Worm (Caenorhabditis elegans) whole organism, L3 larva: Measurements from ENCODE around the gene Y38F2AR.12.

ENCODE experiments used
- aly-2 ChIP-seq: fragments of 150-350 bp; optimal IDR thresholded peaks from 2 replicates; lab custom pipeline; 2014; ENCODE audit warnings: missing biosample characterization, missing genetic modification characterization
- ama-1 ChIP-seq: fragments of 150-350 bp; optimal IDR thresholded peaks from 2 replicates; lab custom pipeline; 2018
- ceh-16 ChIP-seq: sonication (generic microtip); optimal IDR thresholded peaks from 2 replicates; lab custom pipeline; 2017; ENCODE audit warnings: missing biosample characterization, missing genetic modification characterization
- ceh-28 ChIP-seq: fragments of 150-350 bp; optimal IDR thresholded peaks from 2 replicates; lab custom pipeline; 2014; ENCODE audit warnings: missing biosample characterization, missing genetic modification reagents, missing genetic modification characterization
- ceh-82 ChIP-seq: fragments of 150-350 bp; optimal IDR thresholded peaks from 2 replicates; lab custom pipeline; 2014; ENCODE audit warnings: missing biosample characterization, missing genetic modification characterization
- ceh-9 ChIP-seq: sonication (generic microtip); optimal IDR thresholded peaks from 2 replicates; lab custom pipeline; 2018; ENCODE audit warnings: missing biosample characterization, missing genetic modification characterization
- daf-12 ChIP-seq: fragments of 150-350 bp; optimal IDR thresholded peaks from 2 replicates; lab custom pipeline; 2014; ENCODE audit warnings: missing biosample characterization, missing genetic modification reagents, missing genetic modification characterization
- egl-27 ChIP-seq: sonication (generic microtip); optimal IDR thresholded peaks from 4 replicates; lab custom pipeline; 2017; ENCODE audit warnings: missing biosample characterization, missing genetic modification reagents, missing genetic modification characterization
- elt-1 ChIP-seq: fragments of 150-350 bp; optimal IDR thresholded peaks from 2 replicates; lab custom pipeline; 2014; ENCODE audit warnings: missing biosample characterization, missing genetic modification characterization
- elt-2 ChIP-seq: sonication (generic microtip); optimal IDR thresholded peaks from 2 replicates; lab custom pipeline; 2016; ENCODE audit warnings: missing genetic modification reagents, mild to moderate bottlenecking, missing genetic modification characterization, missing compliant biosample characterization
- elt-3 ChIP-seq, 3 experiments: fragments of 150-350 bp in 1 of 3; sonication (generic microtip) in 2 of 3; optimal IDR thresholded peaks; 2 replicates in 2 of 3; 4 replicates in 1 of 3; lab custom pipeline; 2014 to 2017; ENCODE audit warnings: missing biosample characterization in 3 of 3, missing genetic modification characterization in 3 of 3
- eor-1 ChIP-seq, 2 experiments: fragments of 150-350 bp; optimal IDR thresholded peaks; 2 replicates each; lab custom pipeline; 2014 to 2018; ENCODE audit warnings: missing biosample characterization in 2 of 2, missing genetic modification characterization in 2 of 2
- fkh-10 ChIP-seq: sonication (generic microtip); optimal IDR thresholded peaks from 2 replicates; lab custom pipeline; 2017; ENCODE audit warnings: missing biosample characterization, missing genetic modification reagents, missing genetic modification characterization
- fkh-2 ChIP-seq: fragments of 150-350 bp; optimal IDR thresholded peaks from 2 replicates; lab custom pipeline; 2014; ENCODE audit warnings: missing biosample characterization, missing genetic modification reagents, missing genetic modification characterization
- hmg-11 ChIP-seq: sonication (generic microtip); optimal IDR thresholded peaks from 2 replicates; lab custom pipeline; 2016; ENCODE audit warnings: missing genetic modification characterization, missing compliant biosample characterization
- jun-1 ChIP-seq: fragments of 150-350 bp; optimal IDR thresholded peaks from 2 replicates; lab custom pipeline; 2014; ENCODE audit warnings: missing biosample characterization, missing genetic modification reagents, missing genetic modification characterization
- lin-15B ChIP-seq: fragments of 150-350 bp; optimal IDR thresholded peaks from 2 replicates; lab custom pipeline; 2014; ENCODE audit warnings: missing biosample characterization, missing genetic modification characterization
- mdl-1 ChIP-seq: fragments of 150-350 bp; optimal IDR thresholded peaks from 2 replicates; lab custom pipeline; 2014; ENCODE audit warnings: missing biosample characterization, missing genetic modification characterization
- mml-1 ChIP-seq: fragments of 150-350 bp; sonication (generic microtip); optimal IDR thresholded peaks from 3 replicates; lab custom pipeline; 2014; ENCODE audit warnings: missing biosample characterization, missing genetic modification characterization
- nfya-1 ChIP-seq: sonication (generic microtip); optimal IDR thresholded peaks from 2 replicates; lab custom pipeline; 2017; ENCODE audit warnings: missing genetic modification characterization, mild to moderate bottlenecking, missing compliant biosample characterization, antibody characterized with exemption, moderate library complexity; ENCODE audit not compliant: insufficient read depth
- nhr-11 ChIP-seq: fragments of 150-350 bp; optimal IDR thresholded peaks from 2 replicates; lab custom pipeline; 2014; ENCODE audit warnings: missing biosample characterization, missing genetic modification characterization
- nhr-12 ChIP-seq: fragments of 150-350 bp; optimal IDR thresholded peaks from 2 replicates; lab custom pipeline; 2014; ENCODE audit warnings: missing biosample characterization, missing genetic modification characterization
- nhr-23 ChIP-seq: fragments of 150-350 bp; optimal IDR thresholded peaks from 2 replicates; lab custom pipeline; 2014; ENCODE audit warnings: missing biosample characterization, missing genetic modification reagents, missing genetic modification characterization
- nhr-28 ChIP-seq: fragments of 150-350 bp; optimal IDR thresholded peaks from 2 replicates; lab custom pipeline; 2014; ENCODE audit warnings: missing biosample characterization, missing genetic modification characterization
- nhr-77 ChIP-seq: fragments of 150-350 bp; optimal IDR thresholded peaks from 2 replicates; lab custom pipeline; 2014; ENCODE audit warnings: missing biosample characterization, missing genetic modification characterization
- pqm-1 ChIP-seq: fragments of 150-350 bp; optimal IDR thresholded peaks from 2 replicates; lab custom pipeline; 2017; ENCODE audit warnings: missing biosample characterization, missing genetic modification characterization, inconsistent platforms
- sea-2 ChIP-seq: fragments of 150-350 bp; sonication (generic microtip); optimal IDR thresholded peaks from 4 replicates; lab custom pipeline; 2014; ENCODE audit warnings: missing biosample characterization, missing genetic modification reagents, missing genetic modification characterization
- skn-1 ChIP-seq: fragments of 150-350 bp; optimal IDR thresholded peaks from 2 replicates; lab custom pipeline; 2014; ENCODE audit warnings: missing biosample characterization, missing genetic modification characterization
- tbx-2 ChIP-seq: sonication (generic microtip); optimal IDR thresholded peaks from 2 replicates; lab custom pipeline; 2016; ENCODE audit warnings: mild to moderate bottlenecking, missing genetic modification characterization, missing compliant biosample characterization
- unc-39 ChIP-seq: sonication (generic microtip); optimal IDR thresholded peaks from 4 replicates; lab custom pipeline; 2017; ENCODE audit warnings: missing biosample characterization, missing genetic modification characterization
- unc-62 ChIP-seq: fragments of 150-350 bp; sonication (generic microtip); optimal IDR thresholded peaks from 4 replicates; lab custom pipeline; 2014; ENCODE audit warnings: missing biosample characterization, missing genetic modification reagents, missing genetic modification characterization

Y38F2AR.12 gene

DNA sequence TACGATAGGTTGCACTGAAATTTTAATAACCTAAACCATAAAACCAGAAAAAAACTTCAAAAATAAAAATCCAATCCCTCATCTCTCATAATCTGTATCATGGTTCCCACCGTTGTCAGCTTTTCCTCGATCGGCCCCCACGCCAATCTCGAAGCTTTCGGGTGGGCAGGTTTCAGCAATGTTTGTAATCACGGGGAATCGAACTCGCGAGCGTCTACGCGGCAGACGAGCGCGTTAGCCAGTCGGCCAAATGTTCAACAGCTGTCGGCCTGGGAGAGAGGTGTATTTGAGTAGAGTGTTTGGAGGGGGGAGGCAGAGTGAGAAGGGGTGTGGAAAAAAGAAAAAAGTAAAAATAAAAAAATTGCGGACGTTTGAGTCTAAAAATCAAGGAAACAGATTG lies 3.8 kb downstream of the Y38F2AR.12 start (continued):
- TF ChIP-seq jun-1 (peak; percentile 43), egl-27 (tag; lab: Kevin White, UChicago) (peak; percentile 48), unc-39 (tag; lab: Kevin White, UChicago) (peak; percentile 1)

DNA sequence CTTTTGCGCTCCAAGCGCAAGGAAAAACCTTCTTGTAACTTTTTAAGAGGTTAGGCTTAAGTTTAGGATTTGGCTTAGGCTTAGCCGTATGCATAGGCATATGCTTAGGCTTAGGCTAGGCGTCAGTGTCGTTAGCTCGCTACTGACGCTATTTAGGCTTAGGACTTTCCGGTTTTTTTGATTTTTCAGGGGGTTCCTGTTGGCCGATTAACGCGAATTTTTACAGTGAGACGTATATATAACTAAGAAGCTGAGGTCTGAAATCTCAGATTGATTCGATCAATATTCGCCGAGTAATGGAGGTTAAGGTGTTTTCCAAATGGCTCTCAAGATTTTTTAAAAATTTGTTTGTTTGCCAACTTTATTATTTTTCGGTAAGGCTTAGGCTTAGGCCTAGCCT lies 4.5 kb downstream of the Y38F2AR.12 start:
- TF ChIP-seq aly-2 (tag; lab: Kevin White, UChicago) (no peak), mml-1 (tag; lab: Kevin White, UChicago) (no peak), nhr-11 (tag; lab: Kevin White, UChicago) (no peak), mdl-1 (tag; lab: Kevin White, UChicago) (no peak), hmg-11 (tag; lab: Kevin White, UChicago) (no peak)
- TF ChIP-seq, all 47 proteins: peak for 0

DNA sequence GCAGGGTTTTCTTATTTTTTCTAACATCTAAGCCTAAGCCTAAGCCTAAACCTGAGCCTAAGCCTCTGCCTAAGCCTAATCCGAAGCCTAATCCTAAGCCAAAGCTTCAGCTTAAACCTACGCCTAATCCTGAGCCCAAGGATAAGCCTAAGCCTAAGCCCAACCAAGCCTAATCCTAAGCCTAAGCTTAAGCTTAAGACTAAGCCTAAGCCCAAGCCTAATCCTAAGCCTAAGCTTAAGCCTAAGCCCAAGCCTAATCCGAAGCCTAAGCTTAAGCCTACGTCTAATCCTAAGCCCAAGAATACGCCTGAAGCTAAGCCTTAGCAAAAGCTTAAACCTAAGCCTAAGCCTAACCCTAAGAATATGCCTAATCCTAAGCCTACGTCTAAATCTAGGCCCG lies 8.8 kb downstream of the Y38F2AR.12 start:
- no peak for TF ChIP-seq fkh-10 (GFP tag; lab: Kevin White, UChicago)
- TF ChIP-seq unc-62 (GFP tag; lab: Kevin White, UChicago) = no peak
- TF ChIP-seq eor-1 (tag; optimal IDR thresholded peaks at IDR 0.05; lab: Kevin White, UChicago) = no peak
- no peak for TF ChIP-seq nhr-23 (tag; lab: Kevin White, UChicago)
- no peak for TF ChIP-seq mdl-1 (tag; lab: Kevin White, UChicago)
- TF ChIP-seq pqm-1 (tag; lab: Kevin White, UChicago) = no peak
- no peak for TF ChIP-seq nfya-1 (tag; lab: Kevin White, UChicago)
- TF ChIP-seq lin-15B = no peak
- no peak for TF ChIP-seq tbx-2 (tag; lab: Kevin White, UChicago)
- no peak for TF ChIP-seq nhr-11 (tag; lab: Kevin White, UChicago)
- TF ChIP-seq ceh-82 (tag; lab: Kevin White, UChicago) = no peak
- TF ChIP-seq aly-2 (tag; lab: Kevin White, UChicago) = no peak
- TF ChIP-seq jun-1 = no peak
- no peak for TF ChIP-seq elt-2
- no peak for TF ChIP-seq fkh-2 (tag; lab: Kevin White, UChicago)
- no peak for TF ChIP-seq egl-27 (tag; lab: Kevin White, UChicago)
- TF ChIP-seq nhr-77 (tag; lab: Kevin White, UChicago) = no peak

DNA sequence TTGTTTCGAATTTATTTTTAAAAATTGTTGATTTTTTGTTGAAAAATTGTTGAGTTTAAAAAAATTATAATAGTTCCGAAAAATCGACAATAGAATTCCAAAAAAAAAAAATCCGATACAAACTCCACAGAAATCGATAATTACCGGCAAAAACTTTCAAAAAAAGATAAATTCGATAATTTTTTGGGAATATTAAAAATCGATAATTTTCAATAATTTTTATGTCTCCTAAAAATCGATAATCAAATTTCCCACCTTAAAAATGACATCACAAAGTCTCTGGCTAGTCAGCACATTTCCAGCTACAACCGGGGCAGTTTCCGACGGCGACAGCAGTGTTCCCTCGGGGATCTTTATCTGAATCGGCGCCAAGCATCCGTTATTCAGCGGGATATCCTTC lies 11.6 kb downstream of the Y38F2AR.12 start:
- TF ChIP-seq ceh-28 (tag; lab: Kevin White, UChicago) (peak; percentile 74), nhr-12 (tag; lab: Kevin White, UChicago) (no peak)

DNA sequence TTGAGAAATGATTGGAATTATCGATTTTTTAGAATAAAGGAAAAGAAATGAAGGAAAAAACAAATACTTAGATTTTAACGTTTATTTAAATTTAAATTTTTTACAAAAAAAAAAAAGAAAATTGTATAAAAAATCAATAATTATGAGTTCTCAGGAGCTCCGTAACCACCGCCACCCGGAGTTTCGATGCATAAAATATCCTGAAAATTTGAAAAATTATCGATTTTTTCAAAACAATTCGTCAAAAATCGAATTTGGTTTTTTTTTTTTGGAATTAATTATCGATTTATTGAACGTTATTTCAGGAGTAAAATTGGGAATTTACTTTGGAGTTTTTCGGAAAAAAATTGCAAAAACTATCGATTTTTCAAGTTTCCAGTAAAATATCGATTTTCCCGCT lies 12.8 kb downstream of the Y38F2AR.12 start, which contains the start of gene Y38F2AR.10:
Gene Y38F2AR.10 (minus strand): TSS at position 101 of the 400 bp plus-strand sequence.
- TF ChIP-seq nhr-28 (no peak), ceh-28 (tag; lab: Kevin White, UChicago) (peak; percentile 76)

DNA sequence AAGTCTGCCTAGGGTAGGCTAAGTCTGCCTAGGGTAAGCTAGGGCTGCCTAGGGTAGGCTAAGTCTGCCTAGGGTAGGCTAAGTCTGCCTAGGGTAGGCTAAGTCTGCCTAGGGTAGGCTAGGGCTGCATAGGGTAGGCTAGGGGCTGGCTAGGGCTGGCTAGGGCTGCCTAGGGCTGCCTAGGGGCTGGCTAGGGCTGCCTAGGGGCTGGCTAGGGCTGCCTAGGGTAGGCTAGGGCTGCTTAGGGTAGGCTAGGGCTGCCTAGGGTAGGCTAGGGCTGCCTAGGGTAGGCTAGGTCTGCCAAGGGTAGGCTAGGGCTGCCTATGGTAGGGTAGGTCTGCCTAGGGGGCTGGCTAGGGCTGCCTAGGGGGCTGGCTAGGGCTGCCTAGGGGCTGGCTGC lies 13.9 kb downstream of the Y38F2AR.12 start:
- no peak for TF ChIP-seq elt-2
- no peak for TF ChIP-seq lin-15B
- no peak for TF ChIP-seq nhr-23 (tag; lab: Kevin White, UChicago)
- TF ChIP-seq unc-62 (GFP tag; lab: Kevin White, UChicago) = no peak
- TF ChIP-seq egl-27 (tag; lab: Kevin White, UChicago) = no peak
- TF ChIP-seq elt-1 (tag; lab: Kevin White, UChicago) = no peak
- TF ChIP-seq unc-39 (tag; lab: Kevin White, UChicago) = no peak
- TF ChIP-seq jun-1 = no peak
- TF ChIP-seq eor-1 (tag; optimal IDR thresholded peaks at IDR 0.05; lab: Kevin White, UChicago) = no peak
- TF ChIP-seq ama-1 = no peak

DNA sequence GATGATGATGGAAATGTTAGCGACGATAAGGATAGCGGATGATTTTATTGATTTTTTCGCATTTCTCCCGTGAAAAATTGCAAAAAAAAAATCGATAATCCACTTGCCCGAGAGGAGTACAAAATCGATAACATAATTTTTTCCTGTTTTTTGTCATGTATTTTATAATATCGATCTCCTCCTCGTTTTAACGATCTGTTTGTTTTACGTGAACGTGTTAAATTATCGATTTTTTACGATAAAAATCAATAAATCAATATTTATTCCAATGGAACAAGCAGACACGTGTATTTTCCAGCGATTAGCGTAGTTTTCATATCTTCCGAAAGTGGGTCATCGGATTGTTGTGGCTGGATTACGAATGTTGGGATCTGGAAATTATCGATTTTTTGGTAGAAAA lies 16.2 kb downstream of the Y38F2AR.12 start:
- TF ChIP-seq egl-27 (tag; lab: Kevin White, UChicago) (no peak), sea-2 (no peak), ceh-16 (no peak), ceh-28 (tag; lab: Kevin White, UChicago) (peak; percentile 96), skn-1 (tag; lab: Kevin White, UChicago) (no peak), daf-12 (tag; lab: Kevin White, UChicago) (no peak), elt-3 (tag; optimal IDR thresholded peaks at IDR 0.05; lab: Kevin White, UChicago) (no peak), ceh-9 (tag; lab: Kevin White, UChicago) (no peak)
